Worm (Caenorhabditis elegans): ENCODE results near the gene C40A11.8.

C40A11.8 gene

DNA sequence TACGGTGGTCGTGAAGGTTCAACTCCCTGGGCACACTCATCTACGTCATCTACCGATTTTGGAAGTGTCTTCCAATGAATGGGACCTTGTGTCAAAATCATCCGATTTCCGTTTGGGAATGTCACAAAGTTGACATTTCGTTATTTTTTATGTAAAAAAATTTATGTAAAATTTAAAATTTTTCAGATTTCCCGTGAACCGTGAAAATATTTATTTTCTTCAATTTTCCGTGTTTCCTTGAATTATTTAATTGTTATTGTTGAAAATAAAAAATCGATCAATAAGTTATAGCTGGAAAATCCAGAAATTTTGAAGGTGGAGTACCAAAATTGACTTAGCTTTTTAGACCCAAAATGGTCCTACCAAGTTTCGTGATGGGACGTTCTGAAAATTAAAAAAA, 15.1 kb downstream of the C40A11.8 start, which contains the start of gene hpo-7:
hpo-7 (minus strand) TSS at position 101 of the 400 bp plus-strand sequence.
- TF ChIP-seq ces-1 (GFP tag; optimal IDR thresholded peaks at IDR 0.05) (no peak), pax-3 (tag; optimal IDR thresholded peaks at IDR 0.05) (no peak), lin-35 (GFP tag; optimal IDR thresholded peaks at IDR 0.05) (no peak), tlp-1 (tag; optimal IDR thresholded peaks at IDR 0.05) (no peak), ets-5 (GFP tag; IDR thresholded peaks at IDR 0.05) (no peak), C16A3.4 (tag; optimal IDR thresholded peaks at IDR 0.05) (no peak), unc-98 (GFP tag; IDR thresholded peaks at IDR 0.05) (no peak), hlh-4 (tag; optimal IDR thresholded peaks at IDR 0.05) (no peak), unc-30 (tag; optimal IDR thresholded peaks at IDR 0.05) (no peak), nhr-11 (tag; optimal IDR thresholded peaks at IDR 0.05) (no peak), ceh-90 (tag; optimal IDR thresholded peaks at IDR 0.05) (no peak), nhr-12 (tag; optimal IDR thresholded peaks at IDR 0.05) (no peak), nhr-84 (tag; optimal IDR thresholded peaks at IDR 0.05) (no peak), nhr-71 (tag; optimal IDR thresholded peaks at IDR 0.05) (no peak), mab-9 (GFP tag; IDR thresholded peaks at IDR 0.05) (no peak), nhr-47 (tag; optimal IDR thresholded peaks at IDR 0.05) (no peak), elt-2 (tag; optimal IDR thresholded peaks at IDR 0.05) (no peak), mep-1 (tag; optimal IDR thresholded peaks at IDR 0.05) (no peak), ztf-4 (tag; optimal IDR thresholded peaks at IDR 0.05) (no peak)

- TF ChIP-seq nhr-28 (tag; optimal IDR thresholded peaks at IDR 0.05) (no peak), pqm-1 (tag; optimal IDR thresholded peaks at IDR 0.05) (no peak), efl-1 (optimal IDR thresholded peaks at IDR 0.05) (no peak), efl-1 (GFP tag; optimal IDR thresholded peaks at IDR 0.05 in 1 of 2) (no peak), nhr-71 (tag; optimal IDR thresholded peaks at IDR 0.05) (no peak), unc-62 (GFP tag; optimal IDR thresholded peaks at IDR 0.05) (no peak), ztf-11 (tag; optimal IDR thresholded peaks at IDR 0.05) (no peak), nhr-47 (tag; optimal IDR thresholded peaks at IDR 0.05) (no peak), ztf-4 (tag; optimal IDR thresholded peaks at IDR 0.05) (no peak), lsy-2 (tag; optimal IDR thresholded peaks at IDR 0.05) (no peak), rnt-1 (tag; optimal IDR thresholded peaks at IDR 0.05) (no peak), swsn-7 (tag; optimal IDR thresholded peaks at IDR 0.05) (no peak), dpl-1 (GFP tag; optimal IDR thresholded peaks at IDR 0.05) (no peak), tlp-1 (tag; optimal IDR thresholded peaks at IDR 0.05) (no peak), mab-9 (GFP tag; IDR thresholded peaks at IDR 0.05) (no peak), pax-3 (tag; optimal IDR thresholded peaks at IDR 0.05) (no peak), hlh-17 (GFP tag; optimal IDR thresholded peaks at IDR 0.05; ENCODE audit: borderline replicate concordance) (no peak)
Measured at ce11 chrII:2130770-2131169, 20.0 kb downstream of the C40A11.8 start, which contains the start of gene sdz-28. sdz-28 (plus strand) TSS chrII:2131070.

ce11 chrII:2122762-2123161, 28.0 kb downstream of the C40A11.8 start:
- TF ChIP-seq elt-2 (tag; optimal IDR thresholded peaks at IDR 0.05) (peak; percentile 39), fkh-4 (tag; optimal IDR thresholded peaks at IDR 0.05; ENCODE audit: borderline replicate concordance) (no peak)

DNA sequence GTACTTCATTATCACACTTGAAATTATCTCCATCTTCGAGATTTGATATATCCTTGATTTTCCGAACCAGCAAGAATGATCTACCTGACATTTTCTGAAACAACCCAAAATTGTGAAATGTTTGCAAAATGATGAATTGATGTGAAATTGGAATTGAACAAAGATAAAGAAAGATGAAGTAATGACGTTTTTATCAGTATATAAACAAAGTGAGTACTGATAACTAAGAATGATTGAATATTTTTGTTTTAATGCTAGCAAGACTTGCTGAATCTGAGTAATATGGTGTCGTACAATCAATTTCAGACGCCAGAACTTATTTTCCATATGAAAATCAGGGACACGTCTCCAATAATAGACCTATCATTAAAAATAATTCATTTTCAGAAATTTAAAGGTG, 28.6 kb downstream of the C40A11.8 start, which contains the start of gene math-37:
math-37 (minus strand) TSS at position 101 of the 400 bp plus-strand sequence.
- TF ChIP-seq hpl-2 (GFP tag; optimal IDR thresholded peaks at IDR 0.05) (no peak), elt-2 (tag; optimal IDR thresholded peaks at IDR 0.05) (peak; percentile 32), alr-1 (tag; optimal IDR thresholded peaks at IDR 0.05; ENCODE audit: borderline replicate concordance) (no peak), efl-1 (optimal IDR thresholded peaks at IDR 0.05) (no peak), efl-1 (GFP tag; optimal IDR thresholded peaks at IDR 0.05 in 1 of 2) (peak in 1 of 2 experiments; percentile 42)

- no peak for TF ChIP-seq lin-15B (tag; optimal IDR thresholded peaks at IDR 0.05)
- no peak for TF ChIP-seq lsy-2 (tag; optimal IDR thresholded peaks at IDR 0.05)
Measured at ce11 chrII:2116794-2117193, 33.9 kb downstream of the C40A11.8 start, which contains the start of gene srh-195. srh-195 (minus strand) TSS chrII:2116894.
